Worm (Caenorhabditis elegans): ENCODE data around the gene cnnm-3.

Gene cnnm-3

ce11 chrX:3025145-3025544 is 20.5 kb downstream of the cnnm-3 start:
- TF ChIP-seq unc-62 (GFP tag; optimal IDR thresholded peaks at IDR 0.05) (peak; percentile 70), nhr-76 (tag; optimal IDR thresholded peaks at IDR 0.05) (no peak), nhr-12 (tag; optimal IDR thresholded peaks at IDR 0.05) (no peak)

- TF ChIP-seq lin-39 (tag; optimal IDR thresholded peaks at IDR 0.05), result peak; percentile 69
- no peak for TF ChIP-seq jun-1 (tag; optimal IDR thresholded peaks at IDR 0.05)
- no peak for TF ChIP-seq ceh-9 (tag; optimal IDR thresholded peaks at IDR 0.05)
- TF ChIP-seq nhr-28 (tag; optimal IDR thresholded peaks at IDR 0.05), result no peak
- TF ChIP-seq nfya-1 (tag; optimal IDR thresholded peaks at IDR 0.05; ENCODE audit: insufficient read depth), result peak; percentile 16
- TF ChIP-seq sea-2 (GFP tag; optimal IDR thresholded peaks at IDR 0.05), result no peak
- no peak for TF ChIP-seq egl-5 (tag; optimal IDR thresholded peaks at IDR 0.05)
- TF ChIP-seq nhr-77 (tag; optimal IDR thresholded peaks at IDR 0.05), result no peak
- no peak for TF ChIP-seq ZK546.5 (tag; optimal IDR thresholded peaks at IDR 0.05)
- TF ChIP-seq aly-2 (tag; optimal IDR thresholded peaks at IDR 0.05), result no peak
Observed at ce11 chrX:3024637-3025113, 21.0 kb downstream of the cnnm-3 start, which contains the start of gene aqp-7. aqp-7 (plus strand) TSS chrX:3025063.

- peak; percentile 17 for TF ChIP-seq nfya-1 (tag; optimal IDR thresholded peaks at IDR 0.05; ENCODE audit: insufficient read depth)
- no peak for TF ChIP-seq fos-1 (tag; optimal IDR thresholded peaks at IDR 0.05)
Observed at ce11 chrX:3023552-3024183, 22.0 kb downstream of the cnnm-3 start.

- TF ChIP-seq unc-62 (GFP tag; optimal IDR thresholded peaks at IDR 0.05) (peak; percentile 4), hmg-11 (tag; optimal IDR thresholded peaks at IDR 0.05) (peak; percentile 11), aly-2 (tag; optimal IDR thresholded peaks at IDR 0.05) (no peak), lin-39 (tag; optimal IDR thresholded peaks at IDR 0.05) (peak; percentile 11)
Observed at ce11 chrX:3022330-3023088, 23.1 kb downstream of the cnnm-3 start.

- TF ChIP-seq R02D3.7 (tag; optimal IDR thresholded peaks at IDR 0.05) (no peak), nfya-1 (tag; optimal IDR thresholded peaks at IDR 0.05; ENCODE audit: insufficient read depth) (peak; percentile 5), nhr-25 (tag; optimal IDR thresholded peaks at IDR 0.05) (no peak), egl-5 (tag; optimal IDR thresholded peaks at IDR 0.05) (no peak)
Observed at ce11 chrX:3021466-3021865, 24.2 kb downstream of the cnnm-3 start.

ce11 chrX:3019996-3020395 is 25.7 kb downstream of the cnnm-3 start:
- TF ChIP-seq elt-3 (tag; optimal IDR thresholded peaks at IDR 0.05) (no peak), mdl-1 (tag; optimal IDR thresholded peaks at IDR 0.05) (no peak), nhr-12 (tag; optimal IDR thresholded peaks at IDR 0.05) (no peak), ceh-28 (tag; optimal IDR thresholded peaks at IDR 0.05) (no peak), lsy-12 (tag; optimal IDR thresholded peaks at IDR 0.05) (no peak), nhr-25 (tag; optimal IDR thresholded peaks at IDR 0.05) (no peak), nfya-1 (tag; optimal IDR thresholded peaks at IDR 0.05; ENCODE audit: insufficient read depth) (no peak), ztf-11 (tag; optimal IDR thresholded peaks at IDR 0.05) (no peak), fkh-10 (GFP tag; optimal IDR thresholded peaks at IDR 0.05) (no peak), daf-12 (tag; optimal IDR thresholded peaks at IDR 0.05) (no peak), ZK546.5 (tag; optimal IDR thresholded peaks at IDR 0.05) (no peak), zag-1 (tag; optimal IDR thresholded peaks at IDR 0.05) (no peak), ztf-4 (tag; optimal IDR thresholded peaks at IDR 0.05) (no peak), egl-27 (tag; optimal IDR thresholded peaks at IDR 0.05) (no peak), nhr-43 (tag; optimal IDR thresholded peaks at IDR 0.05; ENCODE audit: poor library complexity, severe bottlenecking) (no peak), nhr-77 (tag; optimal IDR thresholded peaks at IDR 0.05) (no peak), ama-1 (optimal IDR thresholded peaks at IDR 0.05) (no peak), elt-1 (tag; optimal IDR thresholded peaks at IDR 0.05) (no peak)
